Worm (Caenorhabditis elegans) whole organism, L1 larva: ENCODE measurements around the gene srw-79.

Source experiments
- alr-1 ChIP-seq: fragments of 200-800 bp; sonication (Bioruptor generic); optimal IDR thresholded peaks from 2 replicates; lab custom pipeline; 2018; ENCODE audit warnings: borderline replicate concordance, mild to moderate bottlenecking, missing genetic modification characterization, missing compliant biosample characterization
- ceh-82 ChIP-seq, 3 experiments: fragments of 150-350 bp in 1 of 3; sonication (generic microtip) in 2 of 3; optimal IDR thresholded peaks; 2 replicates each; lab custom pipeline; 2014 to 2017; ENCODE audit warnings: missing biosample characterization in 3 of 3, missing genetic modification characterization in 3 of 3
- irx-1 ChIP-seq: sonication (generic microtip); optimal IDR thresholded peaks from 2 replicates; lab custom pipeline; 2016; ENCODE audit warnings: missing genetic modification characterization, missing compliant biosample characterization
- ztf-4 ChIP-seq: fragments of 150-350 bp; optimal IDR thresholded peaks from 2 replicates; lab custom pipeline; 2014; ENCODE audit warnings: missing biosample characterization, missing genetic modification characterization

DNA sequence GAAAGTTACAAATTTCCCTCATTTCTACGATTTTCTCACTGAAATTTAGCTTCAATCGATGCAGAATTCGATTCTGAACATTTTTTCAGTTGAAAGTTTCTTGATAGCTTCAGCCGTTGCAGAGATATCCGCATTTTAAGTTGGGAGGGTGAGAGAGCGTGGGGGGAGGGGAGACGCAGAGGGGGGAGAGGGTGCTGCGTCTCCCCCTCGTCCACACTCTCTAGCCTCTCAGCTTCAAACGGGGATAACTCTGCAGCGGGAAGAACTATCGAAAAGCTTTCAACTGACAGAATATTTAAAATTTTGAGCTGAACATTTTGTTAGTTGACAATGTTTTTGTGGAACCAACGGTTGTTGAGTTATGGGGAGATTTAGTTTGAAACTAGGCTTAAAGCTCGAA lies 24.7 kb upstream of the srw-79 start:
- TF ChIP-seq ceh-82 (tag; optimal IDR thresholded peaks at IDR 0.05; lab: Kevin White, UChicago) (no peak), alr-1 (tag; lab: Kevin White, UChicago) (no peak), ztf-4 (tag; lab: Kevin White, UChicago) (no peak), irx-1 (tag; lab: Kevin White, UChicago) (no peak)
